Worm (Caenorhabditis elegans): ENCODE data around the gene srh-67.

ce11 chrII:12467047-12467446, 41.7 kb upstream of the srh-67 start, which contains the start of gene srg-16:
- no peak for TF ChIP-seq nhr-23 (tag; optimal IDR thresholded peaks at IDR 0.05)
- no peak for TF ChIP-seq zag-1 (tag; optimal IDR thresholded peaks at IDR 0.05)
- no peak for TF ChIP-seq unc-62 (GFP tag; optimal IDR thresholded peaks at IDR 0.05)
- TF ChIP-seq aly-2 (tag; optimal IDR thresholded peaks at IDR 0.05) = no peak
- TF ChIP-seq elt-3 (tag; optimal IDR thresholded peaks at IDR 0.05) = no peak
- no peak for TF ChIP-seq ama-1 (optimal IDR thresholded peaks at IDR 0.05)
- no peak for TF ChIP-seq pha-4 (tag; optimal IDR thresholded peaks at IDR 0.05)
- no peak for TF ChIP-seq ceh-9 (tag; optimal IDR thresholded peaks at IDR 0.05)
- TF ChIP-seq mdl-1 (tag; optimal IDR thresholded peaks at IDR 0.05) = no peak
- TF ChIP-seq nfya-1 (tag; optimal IDR thresholded peaks at IDR 0.05; ENCODE audit: insufficient read depth) = no peak
- no peak for TF ChIP-seq snpc-4 (tag; optimal IDR thresholded peaks at IDR 0.05)

All from whole organism, L3 larva.